Worm (Caenorhabditis elegans) whole organism, midembryonic: ENCODE data around the gene rpn-2.

ENCODE experiments used
- T22C8.4 ChIP-seq: fragments of 200-800 bp; sonication (Bioruptor generic); IDR thresholded peaks from 2 replicates; pipeline ENCODE4 v1.3.6; 2022; ENCODE audit warnings: missing genetic modification characterization, missing compliant biosample characterization
- cog-1 ChIP-seq: sonication (generic microtip); optimal IDR thresholded peaks from 2 replicates; lab custom pipeline; 2016; ENCODE audit warnings: missing genetic modification characterization, missing compliant biosample characterization
- flt-1 ChIP-seq: fragments of 200-800 bp; sonication (Bioruptor generic); IDR thresholded peaks from 2 replicates; pipeline ENCODE4 v1.3.6; 2022; ENCODE audit warnings: missing genetic modification characterization, missing compliant biosample characterization
- klf-2 ChIP-seq: fragments of 200-800 bp; sonication (Bioruptor generic); conservative IDR thresholded peaks from 2 replicates; pipeline ENCODE4 v1.3.6; 2022; ENCODE audit warnings: missing genetic modification reagents, missing genetic modification characterization, missing compliant biosample characterization
- med-1 ChIP-seq: sonication (generic microtip); optimal IDR thresholded peaks from 2 replicates; lab custom pipeline; 2017; ENCODE audit warnings: missing genetic modification characterization, mild to moderate bottlenecking, missing compliant biosample characterization, antibody characterized with exemption, missing genetic modification reagents; ENCODE audit not compliant: insufficient read depth
- ref-1 ChIP-seq: fragments of 200-800 bp; sonication (Bioruptor generic); conservative IDR thresholded peaks from 2 replicates; pipeline ENCODE4 v1.3.6; 2022; ENCODE audit warnings: missing genetic modification reagents, missing genetic modification characterization, missing compliant biosample characterization
- tab-1 ChIP-seq: fragments of 200-800 bp; sonication (Bioruptor generic); IDR thresholded peaks from 2 replicates; pipeline ENCODE4 v1.3.6; 2022; ENCODE audit warnings: missing genetic modification characterization, missing compliant biosample characterization
- ztf-23 ChIP-seq: fragments of 200-800 bp; sonication (Bioruptor generic); IDR thresholded peaks from 2 replicates; pipeline ENCODE4 v1.3.6; 2022; ENCODE audit warnings: missing genetic modification reagents, missing genetic modification characterization, missing compliant biosample characterization
- ztf-29 ChIP-seq: fragments of 200-800 bp; sonication (Bioruptor generic); IDR thresholded peaks from 2 replicates; pipeline ENCODE4 v1.3.6; 2022; ENCODE audit warnings: missing genetic modification reagents, missing genetic modification characterization, missing compliant biosample characterization

Gene rpn-2

DNA sequence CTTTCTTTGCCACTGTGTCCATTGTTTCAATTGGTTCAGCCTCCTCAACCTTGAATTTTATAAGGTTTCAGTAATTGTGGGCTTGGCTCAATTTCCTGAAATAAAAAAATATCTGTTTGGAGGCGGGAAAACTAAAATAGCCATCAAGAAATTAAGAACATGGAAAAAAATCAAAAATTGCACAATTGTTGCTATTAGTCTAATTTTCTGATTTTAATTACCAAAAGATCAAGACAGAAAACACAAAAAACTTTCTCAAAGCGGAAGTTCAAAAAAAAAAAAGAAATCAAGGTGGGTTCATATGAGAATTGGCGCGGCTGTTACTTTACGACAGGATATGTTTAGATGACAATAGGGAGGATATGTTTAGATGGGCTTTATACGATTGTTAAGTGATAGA is 31.9 kb downstream of the rpn-2 start, which contains the start of gene esyt-2:
Gene esyt-2 (minus strand): TSS at position 101 of the 400 bp plus-strand sequence.
- TF ChIP-seq T22C8.4 (GFP tag; lab: Robert Waterston, UW), result no peak
- TF ChIP-seq ztf-29 (GFP tag; lab: Robert Waterston, UW), result no peak
- TF ChIP-seq cog-1 (tag; lab: Kevin White, UChicago), result no peak
- no peak for TF ChIP-seq flt-1 (GFP tag; lab: Robert Waterston, UW)
- no peak for TF ChIP-seq ref-1
- TF ChIP-seq med-1 (GFP tag; lab: Kevin White, UChicago), result no peak
- no peak for TF ChIP-seq tab-1 (GFP tag; lab: Robert Waterston, UW)
- TF ChIP-seq klf-2 (GFP tag; lab: Robert Waterston, UW), result no peak
- no peak for TF ChIP-seq ztf-23

DNA sequence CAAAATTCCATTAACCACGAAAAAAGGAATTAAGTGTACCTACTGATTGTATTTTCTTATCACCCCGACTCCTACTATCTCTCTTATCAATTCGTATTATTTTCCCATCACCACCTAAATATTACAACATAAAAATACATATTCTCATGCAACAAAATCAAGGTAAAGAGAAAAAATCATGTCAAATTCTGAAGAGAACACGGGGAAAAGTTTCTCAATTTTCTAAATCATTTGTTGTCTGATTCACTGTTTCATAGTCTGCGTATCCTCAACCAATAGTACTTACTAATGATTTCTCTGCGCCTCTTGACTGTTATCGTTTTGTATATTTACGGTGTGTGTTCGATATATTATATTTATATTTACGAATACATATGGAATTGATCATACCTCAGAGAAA is 32.9 kb downstream of the rpn-2 start:
- no peak for TF ChIP-seq ref-1

DNA sequence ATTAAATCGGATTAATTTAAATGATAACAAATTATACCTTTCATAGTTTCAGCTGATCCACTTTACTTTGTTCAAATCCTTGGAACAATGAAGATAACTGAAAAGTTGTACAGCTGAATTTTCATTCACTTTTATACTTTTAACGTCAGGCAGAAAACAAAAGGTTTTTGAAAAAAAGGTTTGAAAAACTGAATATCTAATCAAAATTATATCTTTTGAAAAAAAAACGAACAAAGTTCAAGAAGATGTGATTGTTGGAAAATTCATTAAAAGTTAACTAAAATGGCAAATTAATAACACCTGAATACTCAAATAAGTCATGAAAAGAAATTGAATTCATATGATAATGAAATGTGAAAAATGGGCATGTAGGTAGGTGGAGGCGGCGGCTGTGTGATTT is 37.7 kb downstream of the rpn-2 start, which contains the start of gene T12A2.21:
Gene T12A2.21 (minus strand): TSS at position 101 of the 400 bp plus-strand sequence.
- TF ChIP-seq tab-1 (GFP tag; lab: Robert Waterston, UW), result no peak
- no peak for TF ChIP-seq ztf-23
- TF ChIP-seq ztf-29 (GFP tag; lab: Robert Waterston, UW), result no peak
- no peak for TF ChIP-seq flt-1 (GFP tag; lab: Robert Waterston, UW)
- no peak for TF ChIP-seq ref-1
- TF ChIP-seq klf-2 (GFP tag; lab: Robert Waterston, UW), result no peak
- TF ChIP-seq cog-1 (tag; lab: Kevin White, UChicago), result no peak
- TF ChIP-seq med-1 (GFP tag; lab: Kevin White, UChicago), result no peak
- no peak for TF ChIP-seq T22C8.4 (GFP tag; lab: Robert Waterston, UW)

- no peak for TF ChIP-seq ref-1
These were observed 41.5 kb downstream of the rpn-2 start, which contains the start of gene T12A2.3 for ce11 chrIII:6240528-6240927. T12A2.3 (plus strand) TSS chrIII:6240828.

ce11 chrIII:6245728-6246127 is 46.7 kb downstream of the rpn-2 start, which contains the start of gene bcas-2:
bcas-2 (minus strand) TSS chrIII:6245828.
- TF ChIP-seq klf-2 (GFP tag; lab: Robert Waterston, UW), result no peak
- TF ChIP-seq ztf-23, result no peak
- TF ChIP-seq T22C8.4 (GFP tag; lab: Robert Waterston, UW), result no peak
- TF ChIP-seq med-1 (GFP tag; lab: Kevin White, UChicago), result no peak
- TF ChIP-seq ztf-29 (GFP tag; lab: Robert Waterston, UW), result no peak
- TF ChIP-seq flt-1 (GFP tag; lab: Robert Waterston, UW), result no peak
- TF ChIP-seq ref-1, result no peak
- TF ChIP-seq tab-1 (GFP tag; lab: Robert Waterston, UW), result no peak
- TF ChIP-seq cog-1 (tag; lab: Kevin White, UChicago), result no peak

- TF ChIP-seq flt-1 (GFP tag; lab: Robert Waterston, UW), result no peak
- TF ChIP-seq cog-1 (tag; lab: Kevin White, UChicago), result no peak
- no peak for TF ChIP-seq ztf-23
- TF ChIP-seq T22C8.4 (GFP tag; lab: Robert Waterston, UW), result no peak
- no peak for TF ChIP-seq klf-2 (GFP tag; lab: Robert Waterston, UW)
- no peak for TF ChIP-seq med-1 (GFP tag; lab: Kevin White, UChicago)
- TF ChIP-seq ztf-29 (GFP tag; lab: Robert Waterston, UW), result no peak
- no peak for TF ChIP-seq tab-1 (GFP tag; lab: Robert Waterston, UW)
- TF ChIP-seq ref-1, result no peak
These were observed 49.2 kb downstream of the rpn-2 start, which contains the start of the genes gen-1 and stt-3 for ce11 chrIII:6248064-6248687. gen-1 (minus strand) TSS chrIII:6248158. stt-3 (plus strand) TSS chrIII:6248637.

DNA sequence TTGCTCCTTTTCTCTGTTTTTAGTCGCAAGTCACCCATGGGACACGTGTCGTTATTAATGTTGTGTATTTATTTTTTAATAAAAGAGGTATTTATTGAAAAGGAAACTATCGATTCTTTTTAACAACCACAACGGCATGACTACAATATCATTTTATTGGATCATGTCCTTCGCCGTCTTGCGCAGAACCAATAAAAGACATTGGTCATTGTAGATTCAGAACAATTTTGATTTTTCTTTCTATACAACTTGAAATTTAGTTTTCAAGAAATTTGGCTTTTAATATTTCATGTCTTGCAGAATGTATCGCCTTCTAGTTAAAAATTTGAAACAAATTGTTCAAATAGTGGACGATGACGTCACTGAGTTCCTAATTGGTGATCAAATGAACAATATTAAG is 52.5 kb downstream of the rpn-2 start, which contains the start of gene amdh-1:
Gene amdh-1 (plus strand): TSS at position 301 of the 400 bp plus-strand sequence.
- TF ChIP-seq flt-1 (GFP tag; lab: Robert Waterston, UW) (no peak), med-1 (GFP tag; lab: Kevin White, UChicago) (no peak), cog-1 (tag; lab: Kevin White, UChicago) (no peak), ref-1 (no peak), ztf-29 (GFP tag; lab: Robert Waterston, UW) (no peak), ztf-23 (no peak), T22C8.4 (GFP tag; lab: Robert Waterston, UW) (no peak), klf-2 (GFP tag; lab: Robert Waterston, UW) (no peak), tab-1 (GFP tag; lab: Robert Waterston, UW) (no peak)
